Worm (Caenorhabditis elegans) whole organism, midembryonic: ENCODE data around the gene Y43E12A.3.

Source experiments
- T22C8.4 ChIP-seq: fragments of 200-800 bp; sonication (Bioruptor generic); IDR thresholded peaks from 2 replicates; pipeline ENCODE4 v1.3.6; 2022; ENCODE audit warnings: missing genetic modification characterization, missing compliant biosample characterization
- cog-1 ChIP-seq: sonication (generic microtip); optimal IDR thresholded peaks from 2 replicates; lab custom pipeline; 2016; ENCODE audit warnings: missing genetic modification characterization, missing compliant biosample characterization
- flt-1 ChIP-seq: fragments of 200-800 bp; sonication (Bioruptor generic); IDR thresholded peaks from 2 replicates; pipeline ENCODE4 v1.3.6; 2022; ENCODE audit warnings: missing genetic modification characterization, missing compliant biosample characterization
- klf-2 ChIP-seq: fragments of 200-800 bp; sonication (Bioruptor generic); conservative IDR thresholded peaks from 2 replicates; pipeline ENCODE4 v1.3.6; 2022; ENCODE audit warnings: missing genetic modification reagents, missing genetic modification characterization, missing compliant biosample characterization
- med-1 ChIP-seq: sonication (generic microtip); optimal IDR thresholded peaks from 2 replicates; lab custom pipeline; 2017; ENCODE audit warnings: missing genetic modification characterization, mild to moderate bottlenecking, missing compliant biosample characterization, antibody characterized with exemption, missing genetic modification reagents; ENCODE audit not compliant: insufficient read depth
- ref-1 ChIP-seq: fragments of 200-800 bp; sonication (Bioruptor generic); conservative IDR thresholded peaks from 2 replicates; pipeline ENCODE4 v1.3.6; 2022; ENCODE audit warnings: missing genetic modification reagents, missing genetic modification characterization, missing compliant biosample characterization
- ztf-23 ChIP-seq: fragments of 200-800 bp; sonication (Bioruptor generic); IDR thresholded peaks from 2 replicates; pipeline ENCODE4 v1.3.6; 2022; ENCODE audit warnings: missing genetic modification reagents, missing genetic modification characterization, missing compliant biosample characterization
- ztf-29 ChIP-seq: fragments of 200-800 bp; sonication (Bioruptor generic); IDR thresholded peaks from 2 replicates; pipeline ENCODE4 v1.3.6; 2022; ENCODE audit warnings: missing genetic modification reagents, missing genetic modification characterization, missing compliant biosample characterization

DNA sequence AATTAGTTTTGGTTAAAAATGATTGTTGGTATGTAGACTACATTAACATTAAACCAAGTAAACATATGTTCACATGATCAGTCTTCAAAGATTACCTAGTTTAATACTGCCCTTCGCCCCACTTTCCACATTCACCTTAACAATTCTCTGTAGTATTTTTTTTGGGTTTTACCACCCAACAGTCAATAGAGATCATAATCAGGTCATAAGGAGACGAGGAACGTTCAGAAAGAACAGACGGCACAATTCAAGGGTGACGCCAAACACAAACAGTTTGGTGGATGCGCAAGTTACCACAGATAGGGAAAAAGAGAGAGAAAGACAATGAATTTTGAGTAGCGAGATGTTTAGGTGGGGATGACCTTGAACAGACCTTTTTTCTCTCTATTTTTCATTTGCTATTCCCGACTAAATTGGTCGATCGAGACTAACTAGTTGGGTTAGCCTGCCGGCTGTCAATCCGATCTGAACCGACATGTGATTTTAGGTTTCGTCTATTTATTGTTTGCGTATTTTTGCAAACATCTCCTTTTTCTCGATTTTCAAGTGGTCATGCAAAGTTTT lies 16.0 kb upstream of the Y43E12A.3 start:
- TF ChIP-seq T22C8.4 (GFP tag; lab: Robert Waterston, UW), result no peak
- no peak for TF ChIP-seq cog-1 (tag; lab: Kevin White, UChicago)
- TF ChIP-seq flt-1 (GFP tag; lab: Robert Waterston, UW), result no peak
- no peak for TF ChIP-seq med-1 (GFP tag; lab: Kevin White, UChicago)
- TF ChIP-seq ref-1 (GFP tag; lab: Robert Waterston, UW), result no peak
- no peak for TF ChIP-seq klf-2
- TF ChIP-seq ztf-23 (GFP tag; lab: Robert Waterston, UW), result no peak
- TF ChIP-seq ztf-29 (GFP tag; lab: Robert Waterston, UW), result no peak
